Worm (Caenorhabditis elegans): Measurements from ENCODE around the gene lgc-21.

lgc-21 gene

ce11 chrX:14053754-14054153, 14.0 kb downstream of the lgc-21 start:
- TF ChIP-seq ztf-29 (GFP tag; IDR thresholded peaks at IDR 0.05) (no peak), T22C8.4 (GFP tag; IDR thresholded peaks at IDR 0.05) (no peak), cog-1 (tag; optimal IDR thresholded peaks at IDR 0.05) (no peak), ztf-23 (GFP tag; IDR thresholded peaks at IDR 0.05) (no peak), klf-2 (GFP tag; conservative IDR thresholded peaks at IDR 0.05) (no peak), flt-1 (GFP tag; IDR thresholded peaks at IDR 0.05) (no peak), tab-1 (GFP tag; IDR thresholded peaks at IDR 0.05) (no peak), ref-1 (GFP tag; conservative IDR thresholded peaks at IDR 0.05) (no peak), med-1 (GFP tag; optimal IDR thresholded peaks at IDR 0.05; ENCODE audit: insufficient read depth) (no peak)

DNA sequence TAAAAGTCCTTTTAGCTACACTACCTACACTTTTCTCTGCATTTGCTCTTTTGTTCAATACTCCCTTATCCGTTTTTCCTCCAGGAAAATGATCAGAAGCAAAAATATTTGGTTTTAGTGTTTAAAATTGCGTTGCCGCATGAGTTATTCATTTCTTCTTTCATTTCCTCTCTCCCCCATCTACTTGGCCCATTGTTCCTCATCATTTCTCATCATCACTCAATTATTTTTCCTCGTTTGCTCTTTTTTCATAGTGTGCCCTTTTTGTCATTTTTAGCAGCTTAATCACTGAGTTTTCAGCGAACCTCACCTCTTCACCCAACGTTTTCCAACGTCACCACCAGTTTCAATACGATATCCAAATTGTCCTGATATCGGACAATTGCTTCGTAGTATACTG, 18.5 kb downstream of the lgc-21 start, which contains the start of gene dyc-1:
dyc-1 (plus strand) TSS at position 301 of the 400 bp plus-strand sequence.
- TF ChIP-seq med-1 (GFP tag; optimal IDR thresholded peaks at IDR 0.05; ENCODE audit: insufficient read depth) (no peak), ztf-23 (GFP tag; IDR thresholded peaks at IDR 0.05) (0 out of 2 replicates have a peak, but pooled peaks have one; percentile 18), tab-1 (GFP tag; IDR thresholded peaks at IDR 0.05) (no peak), cog-1 (tag; optimal IDR thresholded peaks at IDR 0.05) (no peak)

DNA sequence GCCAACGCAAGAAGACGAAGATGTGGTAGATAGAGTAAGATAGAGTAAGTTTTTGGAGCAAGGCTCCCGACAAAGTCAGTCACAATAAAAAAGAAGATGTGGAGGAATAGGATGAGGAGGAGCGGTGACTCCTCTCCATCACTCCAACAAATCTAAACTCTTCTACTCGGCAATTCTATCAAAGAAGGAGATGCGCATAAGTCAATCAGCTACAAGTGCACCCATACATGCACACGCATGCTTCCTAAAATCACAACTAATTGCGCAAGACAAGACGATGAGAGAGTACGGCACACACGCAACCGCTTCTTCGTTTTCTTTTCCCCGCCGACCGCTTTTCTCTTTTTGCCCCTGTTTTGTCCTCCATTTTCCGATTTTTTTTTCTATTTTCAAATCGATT, 20.2 kb downstream of the lgc-21 start:
- no peak for TF ChIP-seq klf-2 (GFP tag; conservative IDR thresholded peaks at IDR 0.05)
- TF ChIP-seq med-1 (GFP tag; optimal IDR thresholded peaks at IDR 0.05; ENCODE audit: insufficient read depth), result no peak

DNA sequence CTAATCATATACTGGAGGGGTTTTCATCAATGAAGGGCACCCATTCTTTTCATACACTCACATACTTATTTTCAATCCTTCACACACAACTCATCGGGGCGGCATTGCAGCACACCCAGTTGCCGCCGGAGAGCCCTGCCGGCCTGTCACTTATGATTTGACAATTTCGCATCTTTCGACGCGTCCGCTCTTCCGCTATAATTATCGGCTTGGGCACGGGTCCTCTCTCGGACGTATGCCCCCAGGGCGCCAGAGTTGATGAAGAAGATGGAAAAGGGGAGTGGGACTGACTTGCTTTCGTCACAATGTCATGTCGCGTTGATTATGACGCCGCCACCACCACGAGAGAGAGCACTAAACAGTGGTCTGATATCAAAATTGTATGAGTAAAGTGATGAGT, 23.4 kb downstream of the lgc-21 start:
- TF ChIP-seq ztf-29 (GFP tag; IDR thresholded peaks at IDR 0.05), result no peak
- TF ChIP-seq ztf-23 (GFP tag; IDR thresholded peaks at IDR 0.05), result no peak
- no peak for TF ChIP-seq klf-2 (GFP tag; conservative IDR thresholded peaks at IDR 0.05)
- TF ChIP-seq T22C8.4 (GFP tag; IDR thresholded peaks at IDR 0.05), result no peak
- TF ChIP-seq tab-1 (GFP tag; IDR thresholded peaks at IDR 0.05), result no peak
- no peak for TF ChIP-seq med-1 (GFP tag; optimal IDR thresholded peaks at IDR 0.05; ENCODE audit: insufficient read depth)
- no peak for TF ChIP-seq ref-1 (GFP tag; conservative IDR thresholded peaks at IDR 0.05)
- no peak for TF ChIP-seq flt-1 (GFP tag; IDR thresholded peaks at IDR 0.05)
- TF ChIP-seq cog-1 (tag; optimal IDR thresholded peaks at IDR 0.05), result no peak

ce11 chrX:14039293-14039692, 28.5 kb downstream of the lgc-21 start:
- TF ChIP-seq cog-1 (tag; optimal IDR thresholded peaks at IDR 0.05) (no peak), ztf-29 (GFP tag; IDR thresholded peaks at IDR 0.05) (no peak), klf-2 (GFP tag; conservative IDR thresholded peaks at IDR 0.05) (no peak), flt-1 (GFP tag; IDR thresholded peaks at IDR 0.05) (no peak), med-1 (GFP tag; optimal IDR thresholded peaks at IDR 0.05; ENCODE audit: insufficient read depth) (no peak), T22C8.4 (GFP tag; IDR thresholded peaks at IDR 0.05) (no peak), tab-1 (GFP tag; IDR thresholded peaks at IDR 0.05) (no peak), ref-1 (GFP tag; conservative IDR thresholded peaks at IDR 0.05) (no peak), ztf-23 (GFP tag; IDR thresholded peaks at IDR 0.05) (no peak)

DNA sequence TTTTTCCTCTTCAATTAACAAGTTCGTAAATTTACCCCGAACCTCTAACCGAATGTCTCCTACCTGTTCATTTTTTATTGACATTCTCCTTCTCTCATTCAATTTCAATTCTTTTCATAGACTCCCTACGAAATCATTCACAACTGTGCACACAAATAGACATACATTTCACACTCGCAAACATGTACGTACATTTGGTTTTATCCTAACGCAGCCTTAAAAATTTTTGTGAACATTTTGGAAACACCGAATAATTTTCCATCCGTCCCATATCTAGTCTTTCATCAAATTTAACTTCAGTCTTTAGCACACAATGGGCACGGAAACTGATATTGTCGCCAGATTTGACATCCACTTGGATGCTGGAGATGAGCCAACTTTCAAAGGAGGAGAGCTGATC, 34.3 kb downstream of the lgc-21 start, which contains the start of gene arrd-25:
arrd-25 (plus strand) TSS at position 301 of the 400 bp plus-strand sequence.
- no peak for TF ChIP-seq cog-1 (tag; optimal IDR thresholded peaks at IDR 0.05)
- no peak for TF ChIP-seq T22C8.4 (GFP tag; IDR thresholded peaks at IDR 0.05)
- no peak for TF ChIP-seq ref-1 (GFP tag; conservative IDR thresholded peaks at IDR 0.05)
- no peak for TF ChIP-seq med-1 (GFP tag; optimal IDR thresholded peaks at IDR 0.05; ENCODE audit: insufficient read depth)
- TF ChIP-seq tab-1 (GFP tag; IDR thresholded peaks at IDR 0.05), result no peak
- no peak for TF ChIP-seq flt-1 (GFP tag; IDR thresholded peaks at IDR 0.05)
- no peak for TF ChIP-seq ztf-29 (GFP tag; IDR thresholded peaks at IDR 0.05)

DNA sequence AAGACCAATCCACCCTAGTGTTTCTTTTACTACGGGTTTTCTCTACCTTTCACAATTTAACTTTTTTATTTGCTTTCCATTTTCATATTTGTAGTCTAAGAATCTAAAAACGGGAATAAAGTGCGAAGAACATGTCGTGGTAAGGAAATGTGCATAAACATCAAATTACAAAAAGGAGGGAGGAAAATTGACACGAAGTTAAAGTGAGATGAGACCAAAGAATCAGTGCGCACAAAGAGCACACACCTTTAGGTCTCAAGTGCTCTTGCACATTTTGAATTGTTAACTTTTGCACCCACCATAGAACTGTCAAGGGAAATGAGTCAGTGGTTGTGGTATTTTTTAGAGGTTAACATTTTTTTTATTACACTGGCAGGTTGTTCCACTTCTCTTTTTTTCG, 37.3 kb downstream of the lgc-21 start:
- no peak for TF ChIP-seq ztf-29 (GFP tag; IDR thresholded peaks at IDR 0.05)
- no peak for TF ChIP-seq ztf-23 (GFP tag; IDR thresholded peaks at IDR 0.05)
- TF ChIP-seq cog-1 (tag; optimal IDR thresholded peaks at IDR 0.05), result no peak
- TF ChIP-seq tab-1 (GFP tag; IDR thresholded peaks at IDR 0.05), result no peak
- no peak for TF ChIP-seq T22C8.4 (GFP tag; IDR thresholded peaks at IDR 0.05)
- TF ChIP-seq med-1 (GFP tag; optimal IDR thresholded peaks at IDR 0.05; ENCODE audit: insufficient read depth), result no peak
- no peak for TF ChIP-seq klf-2 (GFP tag; conservative IDR thresholded peaks at IDR 0.05)
- TF ChIP-seq ref-1 (GFP tag; conservative IDR thresholded peaks at IDR 0.05), result no peak
- no peak for TF ChIP-seq flt-1 (GFP tag; IDR thresholded peaks at IDR 0.05)

ce11 chrX:14029872-14030271, 37.9 kb downstream of the lgc-21 start:
- TF ChIP-seq cog-1 (tag; optimal IDR thresholded peaks at IDR 0.05) (no peak), ztf-23 (GFP tag; IDR thresholded peaks at IDR 0.05) (no peak), tab-1 (GFP tag; IDR thresholded peaks at IDR 0.05) (no peak), ztf-29 (GFP tag; IDR thresholded peaks at IDR 0.05) (no peak), med-1 (GFP tag; optimal IDR thresholded peaks at IDR 0.05; ENCODE audit: insufficient read depth) (no peak), T22C8.4 (GFP tag; IDR thresholded peaks at IDR 0.05) (no peak), flt-1 (GFP tag; IDR thresholded peaks at IDR 0.05) (no peak)

ce11 chrX:14029392-14029791, 38.4 kb downstream of the lgc-21 start:
- TF ChIP-seq cog-1 (tag; optimal IDR thresholded peaks at IDR 0.05) (no peak), flt-1 (GFP tag; IDR thresholded peaks at IDR 0.05) (no peak), tab-1 (GFP tag; IDR thresholded peaks at IDR 0.05) (no peak)

DNA sequence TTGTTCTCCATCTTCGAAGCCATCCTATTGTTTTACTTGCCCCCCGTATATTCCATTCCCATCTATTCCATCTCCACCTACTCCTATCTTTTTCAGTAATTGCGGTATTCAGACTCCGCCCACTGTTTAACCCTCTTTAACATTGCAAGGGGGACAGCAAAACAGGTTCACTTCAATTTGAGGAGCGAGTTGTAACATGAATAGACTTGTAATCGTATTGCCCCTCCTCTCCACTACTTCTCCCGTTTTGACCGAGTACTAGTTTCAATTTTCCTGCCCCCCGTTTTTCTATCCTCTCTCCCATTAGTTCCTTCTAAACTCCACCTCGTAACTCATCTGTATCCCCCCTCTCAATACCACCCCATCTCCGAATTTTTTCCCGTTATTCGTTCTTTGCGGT, 39.3 kb downstream of the lgc-21 start:
- TF ChIP-seq flt-1 (GFP tag; IDR thresholded peaks at IDR 0.05), result no peak

DNA sequence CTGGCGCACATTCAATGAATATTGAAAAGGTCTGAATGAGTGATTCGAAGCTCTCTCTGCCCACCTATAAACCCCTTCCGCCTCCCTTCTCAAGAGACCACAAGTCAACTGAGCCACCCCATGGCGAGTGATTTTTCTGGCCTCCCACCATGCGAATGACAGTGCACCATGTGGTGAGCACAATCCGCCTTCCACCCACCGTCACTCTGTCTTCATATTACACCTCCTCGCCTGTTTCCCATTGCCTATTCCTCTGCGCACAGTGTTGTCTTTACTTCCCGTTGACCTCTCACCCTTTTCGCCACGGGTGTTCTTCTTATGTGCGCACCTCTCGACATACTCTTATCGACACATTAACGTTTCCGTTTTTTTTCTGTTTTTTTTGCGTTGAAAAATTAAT, 40.9 kb downstream of the lgc-21 start:
- TF ChIP-seq ref-1 (GFP tag; conservative IDR thresholded peaks at IDR 0.05), result no peak
- TF ChIP-seq ztf-23 (GFP tag; IDR thresholded peaks at IDR 0.05), result no peak
- no peak for TF ChIP-seq cog-1 (tag; optimal IDR thresholded peaks at IDR 0.05)
- no peak for TF ChIP-seq klf-2 (GFP tag; conservative IDR thresholded peaks at IDR 0.05)
- TF ChIP-seq tab-1 (GFP tag; IDR thresholded peaks at IDR 0.05), result no peak
